Fruit fly (Drosophila melanogaster): ENCODE measurements around the gene MetRS-m.
A peak's percentile ranks its signal among the peaks of the same experiment; 100 is the strongest.

Gene MetRS-m

dm6 chr3R:14259821-14260220 is at the start of gene MetRS-m:
Gene MetRS-m (minus strand): TSS chr3R:14259991.
- TF ChIP-seq rn (GFP tag; IDR thresholded peaks at IDR 0.05) = no peak
- TF ChIP-seq gl (tag; optimal IDR thresholded peaks at IDR 0.05) = no peak
- TF ChIP-seq CG17806 (tag; optimal IDR thresholded peaks at IDR 0.05) = no peak
- no peak for TF ChIP-seq CG34367 (tag; optimal IDR thresholded peaks at IDR 0.05)
- TF ChIP-seq CG12605 (GFP tag; IDR thresholded peaks at IDR 0.05) = no peak
- no peak for TF ChIP-seq CG14655 (GFP tag; optimal IDR thresholded peaks at IDR 0.05)
- no peak for TF ChIP-seq CG8159 (tag; optimal IDR thresholded peaks at IDR 0.05)
- TF ChIP-seq CG32121 (GFP tag; IDR thresholded peaks at IDR 0.05) = no peak
- no peak for TF ChIP-seq Pif1A (GFP tag; optimal IDR thresholded peaks at IDR 0.05)
- TF ChIP-seq fd96Ca (GFP tag; IDR thresholded peaks at IDR 0.05) = no peak
- TF ChIP-seq CG4496 (GFP tag; IDR thresholded peaks at IDR 0.05) = no peak
- TF ChIP-seq CG15710 (tag; optimal IDR thresholded peaks at IDR 0.05) = no peak
- no peak for TF ChIP-seq D1 (tag; optimal IDR thresholded peaks at IDR 0.05)
- TF ChIP-seq Pif1B (GFP tag; optimal IDR thresholded peaks at IDR 0.05) = no peak
- TF ChIP-seq CG10348 (GFP tag; IDR thresholded peaks at IDR 0.05) = no peak

dm6 chr3R:14308801-14309217 is 49.0 kb upstream of the MetRS-m start, which contains the start of gene Polr2I:
Gene Polr2I (plus strand): TSS chr3R:14309089.
- TF ChIP-seq EcR (GFP tag; optimal IDR thresholded peaks at IDR 0.05) (no peak), Snoo (tag; optimal IDR thresholded peaks at IDR 0.05) (peak; percentile 37), CG4496 (GFP tag; IDR thresholded peaks at IDR 0.05) (no peak), CG9948 (tag; optimal IDR thresholded peaks at IDR 0.05) (peak; percentile 41), Ets98B (GFP tag; IDR thresholded peaks at IDR 0.05) (no peak), CG8301 (tag; optimal IDR thresholded peaks at IDR 0.05) (peak; percentile 27), CG8159 (tag; optimal IDR thresholded peaks at IDR 0.05) (peak; percentile 61), CG34367 (tag; optimal IDR thresholded peaks at IDR 0.05) (peak; percentile 4), rn (GFP tag; IDR thresholded peaks at IDR 0.05) (peak; percentile 25; the same call in 1 of the 2 replicates), CG15710 (tag; optimal IDR thresholded peaks at IDR 0.05) (peak; percentile 40)

dm6 chr3R:14307972-14308673 is 48.3 kb upstream of the MetRS-m start:
- TF ChIP-seq Ets98B (GFP tag; IDR thresholded peaks at IDR 0.05) = 0 out of 2 replicates have a peak, but pooled peaks have one; percentile 6
- peak; percentile 2 for TF ChIP-seq CG34367 (tag; optimal IDR thresholded peaks at IDR 0.05)
- no peak for TF ChIP-seq gl (tag; optimal IDR thresholded peaks at IDR 0.05)
- no peak for TF ChIP-seq Pif1A (GFP tag; optimal IDR thresholded peaks at IDR 0.05)
- TF ChIP-seq Snoo (tag; optimal IDR thresholded peaks at IDR 0.05) = no peak
- TF ChIP-seq CG8159 (tag; optimal IDR thresholded peaks at IDR 0.05) = no peak
- no peak; the same call in 1 of the 2 replicates for TF ChIP-seq CG12605 (GFP tag; IDR thresholded peaks at IDR 0.05)
- TF ChIP-seq rn (GFP tag; IDR thresholded peaks at IDR 0.05) = no peak
- no peak for TF ChIP-seq D1 (tag; optimal IDR thresholded peaks at IDR 0.05)

- TF ChIP-seq gl (tag; optimal IDR thresholded peaks at IDR 0.05) = no peak
- TF ChIP-seq D1 (tag; optimal IDR thresholded peaks at IDR 0.05) = no peak
- no peak for TF ChIP-seq CG4496 (GFP tag; IDR thresholded peaks at IDR 0.05)
- no peak for TF ChIP-seq EcR (GFP tag; optimal IDR thresholded peaks at IDR 0.05)
- no peak for TF ChIP-seq CG12605 (GFP tag; IDR thresholded peaks at IDR 0.05)
- no peak for TF ChIP-seq CG32121 (GFP tag; IDR thresholded peaks at IDR 0.05)
- TF ChIP-seq CG8301 (tag; optimal IDR thresholded peaks at IDR 0.05) = no peak
- no peak for TF ChIP-seq CG9948 (tag; optimal IDR thresholded peaks at IDR 0.05)
- TF ChIP-seq Pif1B (GFP tag; optimal IDR thresholded peaks at IDR 0.05) = no peak
- no peak for TF ChIP-seq CG10348 (GFP tag; IDR thresholded peaks at IDR 0.05)
- no peak for TF ChIP-seq rn (GFP tag; IDR thresholded peaks at IDR 0.05)
- no peak for TF ChIP-seq CG15710 (tag; optimal IDR thresholded peaks at IDR 0.05)
- TF ChIP-seq CG13204 (GFP tag; optimal IDR thresholded peaks at IDR 0.05) = no peak
- TF ChIP-seq CG17806 (tag; optimal IDR thresholded peaks at IDR 0.05) = no peak
- TF ChIP-seq fd96Ca (GFP tag; IDR thresholded peaks at IDR 0.05) = no peak
- TF ChIP-seq Ets98B (GFP tag; IDR thresholded peaks at IDR 0.05) = no peak
- no peak for TF ChIP-seq Snoo (tag; optimal IDR thresholded peaks at IDR 0.05)
- no peak for TF ChIP-seq CG34367 (tag; optimal IDR thresholded peaks at IDR 0.05)
Observed at dm6 chr3R:14302128-14302527, 42.3 kb upstream of the MetRS-m start, which contains the start of gene IFT54. Gene IFT54 (plus strand): TSS chr3R:14302428.

dm6 chr3R:14299891-14300290 is 40.1 kb upstream of the MetRS-m start:
- no peak for TF ChIP-seq EcR (GFP tag; optimal IDR thresholded peaks at IDR 0.05)
- no peak for TF ChIP-seq CG34367 (tag; optimal IDR thresholded peaks at IDR 0.05)
- no peak for TF ChIP-seq CG10348 (GFP tag; IDR thresholded peaks at IDR 0.05)
- TF ChIP-seq CG9948 (tag; optimal IDR thresholded peaks at IDR 0.05) = no peak
- TF ChIP-seq CG17806 (tag; optimal IDR thresholded peaks at IDR 0.05) = no peak
- TF ChIP-seq CG8301 (tag; optimal IDR thresholded peaks at IDR 0.05) = no peak
- TF ChIP-seq CG13204 (GFP tag; optimal IDR thresholded peaks at IDR 0.05) = no peak
- TF ChIP-seq Snoo (tag; optimal IDR thresholded peaks at IDR 0.05) = no peak
- TF ChIP-seq Pif1B (GFP tag; optimal IDR thresholded peaks at IDR 0.05) = no peak
- no peak for TF ChIP-seq CG8159 (tag; optimal IDR thresholded peaks at IDR 0.05)
- no peak for TF ChIP-seq rn (GFP tag; IDR thresholded peaks at IDR 0.05)
- TF ChIP-seq gl (tag; optimal IDR thresholded peaks at IDR 0.05) = no peak
- no peak for TF ChIP-seq CG4496 (GFP tag; IDR thresholded peaks at IDR 0.05)
- TF ChIP-seq CG15710 (tag; optimal IDR thresholded peaks at IDR 0.05) = no peak
- TF ChIP-seq D1 (tag; optimal IDR thresholded peaks at IDR 0.05) = no peak
- no peak for TF ChIP-seq CG12605 (GFP tag; IDR thresholded peaks at IDR 0.05)
